Fruit fly (Drosophila melanogaster): ENCODE results near the gene Pif1B.

dm6 chr3R:8788722-8789400 lies 12.1 kb downstream of the Pif1B start:
- TF ChIP-seq usp (GFP tag; optimal IDR thresholded peaks at IDR 0.05) (no peak), pan (optimal IDR thresholded peaks at IDR 0.05) (no peak), psq (optimal IDR thresholded peaks at IDR 0.05) (no peak), EcR (GFP tag; optimal IDR thresholded peaks at IDR 0.05) (no peak), Dll (optimal IDR thresholded peaks at IDR 0.05) (no peak), CG8478 (optimal IDR thresholded peaks at IDR 0.05) (no peak)
